Fruit fly (Drosophila melanogaster): ENCODE measurements around the gene CG9396.

DNA sequence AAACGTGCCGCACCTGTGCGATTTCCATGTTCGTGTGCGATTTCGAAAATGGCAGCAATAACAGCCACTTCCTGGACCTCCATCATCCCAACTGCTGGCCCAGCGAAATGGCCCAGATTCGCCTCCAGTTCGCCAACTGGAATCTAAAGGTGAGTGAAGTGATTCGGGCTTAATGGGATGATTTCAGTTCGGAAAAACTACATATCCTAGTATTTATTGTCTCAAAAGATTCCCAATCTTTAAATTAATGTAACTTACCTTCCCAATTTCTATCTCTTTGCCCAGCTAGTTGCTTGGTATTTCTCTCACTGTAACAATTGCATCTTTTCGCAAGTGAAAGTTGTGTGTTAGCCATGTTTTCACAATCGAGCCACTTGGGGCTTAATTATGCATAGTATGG lies 10.6 kb upstream of the CG9396 start:
- TF ChIP-seq CG8478 (optimal IDR thresholded peaks at IDR 0.05) (no peak), CTCF (optimal IDR thresholded peaks at IDR 0.05) (no peak)

Data from S2 (cell line).